Worm (Caenorhabditis elegans): Measurements from ENCODE around the gene C04C3.14.

ce11 chrIV:3440848-3441247, 45.2 kb downstream of the C04C3.14 start, which contains the start of gene grd-10:
- no peak for TF ChIP-seq fos-1 (tag; optimal IDR thresholded peaks at IDR 0.05)
- TF ChIP-seq rnt-1 (tag; optimal IDR thresholded peaks at IDR 0.05) = no peak
- no peak for TF ChIP-seq ceh-82 (tag; optimal IDR thresholded peaks at IDR 0.05)
